Fruit fly (Drosophila melanogaster) whole organism: ENCODE measurements around the gene alt.

ENCODE experiments used
- CG8478 ChIP-seq: fragments of >200 bp; optimal IDR thresholded peaks from 2 replicates; lab custom pipeline; 2018; ENCODE audit warnings: inconsistent platforms
- Dll ChIP-seq: fragments of >200 bp; optimal IDR thresholded peaks from 2 replicates; lab custom pipeline; 2017
- EcR ChIP-seq, 2 experiments: fragments of >200 bp; optimal IDR thresholded peaks; 2 replicates each; lab custom pipeline; 2017; ENCODE audit warnings: missing biosample characterization in 2 of 2, missing genetic modification characterization in 2 of 2, missing genetic modification reagents in 2 of 2
- pan ChIP-seq: fragments of >200 bp; optimal IDR thresholded peaks from 2 replicates; lab custom pipeline; 2017
- psq ChIP-seq: fragments of >200 bp; optimal IDR thresholded peaks from 2 replicates; lab custom pipeline; 2017
- usp ChIP-seq: fragments of >200 bp; optimal IDR thresholded peaks from 2 replicates; lab custom pipeline; 2017; ENCODE audit warnings: missing biosample characterization, missing genetic modification characterization, mixed read lengths

dm6 chr3R:17718760-17719625 is 36.7 kb upstream of the alt start, which contains the start of gene Pxt:
- TF ChIP-seq CG8478 (lab: Kevin White, UChicago) (no peak), pan (lab: Kevin White, UChicago) (no peak), Dll (lab: Kevin White, UChicago) (no peak), usp (GFP tag; lab: Kevin White, UChicago) (no peak), psq (no peak), EcR (GFP tag; optimal IDR thresholded peaks at IDR 0.05; lab: Kevin White, UChicago) (no peak)
